Worm (Caenorhabditis elegans): Measurements from ENCODE around the gene srxa-5.

The srxa-5 gene

DNA sequence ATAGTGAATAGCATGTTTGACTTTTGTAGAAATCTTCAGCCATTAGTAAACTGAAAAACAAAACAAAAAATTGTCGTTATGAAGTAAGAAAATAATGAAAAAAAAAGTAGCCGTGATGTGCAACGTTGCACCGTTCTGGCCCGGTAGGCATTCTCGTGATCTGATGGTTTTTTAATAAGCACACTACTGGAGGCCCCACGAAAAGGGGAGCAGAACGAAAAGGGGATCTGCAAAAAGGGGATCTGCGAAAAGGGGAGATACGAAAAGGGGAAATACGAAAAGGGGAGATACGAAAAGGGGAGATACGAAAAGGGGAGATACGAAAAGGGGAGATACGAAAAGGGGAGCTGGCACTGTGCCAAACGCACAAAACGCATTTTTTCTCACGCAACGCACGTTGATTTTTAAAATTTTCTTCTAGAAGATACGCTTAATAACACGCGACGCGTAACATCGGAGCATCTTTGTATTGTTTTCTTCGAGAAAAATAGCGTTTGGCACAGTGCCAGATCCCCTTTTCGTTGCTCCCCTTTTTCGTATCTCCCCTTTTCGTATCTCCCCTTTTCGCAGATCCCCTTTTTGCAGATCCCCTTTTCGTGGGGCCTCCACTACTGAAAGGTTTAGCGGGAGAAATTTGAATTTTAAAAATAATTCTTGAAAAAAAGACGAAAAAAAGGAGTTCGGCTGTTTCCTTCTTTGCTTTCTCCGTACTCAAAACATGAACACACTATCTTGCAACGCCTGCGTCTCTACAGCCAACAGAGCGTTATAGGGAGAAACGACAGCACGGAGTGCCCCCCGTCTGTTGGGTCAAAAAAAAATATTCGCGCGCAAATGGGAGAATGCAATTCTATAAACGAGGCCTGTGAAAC lies 18.7 kb downstream of the srxa-5 start, which contains the start of gene C09E7.7 (continued):
- TF ChIP-seq mep-1 (tag; optimal IDR thresholded peaks at IDR 0.05) (peak; percentile 61), rnt-1 (tag; optimal IDR thresholded peaks at IDR 0.05) (peak; percentile 79), lin-35 (GFP tag; optimal IDR thresholded peaks at IDR 0.05) (peak; percentile 42 to 43), mdl-1 (tag; optimal IDR thresholded peaks at IDR 0.05) (peak in 1 of 2 experiments; percentile 6), pax-3 (tag; optimal IDR thresholded peaks at IDR 0.05) (peak; percentile 71), skn-1 (tag; optimal IDR thresholded peaks at IDR 0.05) (peak; percentile 46), unc-98 (GFP tag; IDR thresholded peaks at IDR 0.05) (peak; percentile 62)

DNA sequence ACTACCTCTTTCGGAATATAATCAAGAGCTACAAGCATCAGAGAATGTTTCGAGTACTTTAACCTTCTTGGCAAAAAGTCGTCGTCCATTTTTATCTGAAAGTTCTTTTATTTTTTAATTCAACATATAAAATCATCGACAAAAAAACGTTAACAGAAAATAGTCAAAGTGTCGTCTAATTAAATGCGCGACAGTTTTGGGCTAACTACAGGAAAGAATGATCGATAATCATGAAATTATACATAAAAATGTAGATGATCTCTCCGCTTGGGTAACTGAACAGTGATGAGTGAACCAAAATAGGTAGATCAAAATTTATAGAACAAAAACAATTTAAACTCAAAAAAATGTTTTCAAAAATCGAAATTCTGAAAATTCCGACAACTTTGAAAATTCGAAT lies 25.7 kb downstream of the srxa-5 start, which contains the start of gene C09E7.8:
TSS of gene C09E7.8 (minus strand) at position 101 of the 400 bp plus-strand sequence.
- TF ChIP-seq irx-1 (tag; optimal IDR thresholded peaks at IDR 0.05) (no peak), ets-5 (GFP tag; IDR thresholded peaks at IDR 0.05) (no peak), ceh-82 (tag; optimal IDR thresholded peaks at IDR 0.05) (no peak), sptf-1 (tag; optimal IDR thresholded peaks at IDR 0.05) (no peak), xbp-1 (tag; optimal IDR thresholded peaks at IDR 0.05) (no peak), mef-2 (tag; optimal IDR thresholded peaks at IDR 0.05) (no peak), lin-35 (GFP tag; optimal IDR thresholded peaks at IDR 0.05) (no peak), grh-1 (GFP tag; IDR thresholded peaks at IDR 0.05) (no peak), zag-1 (tag; optimal IDR thresholded peaks at IDR 0.05) (no peak), nhr-19 (GFP tag; conservative IDR thresholded peaks at IDR 0.05) (no peak)

DNA sequence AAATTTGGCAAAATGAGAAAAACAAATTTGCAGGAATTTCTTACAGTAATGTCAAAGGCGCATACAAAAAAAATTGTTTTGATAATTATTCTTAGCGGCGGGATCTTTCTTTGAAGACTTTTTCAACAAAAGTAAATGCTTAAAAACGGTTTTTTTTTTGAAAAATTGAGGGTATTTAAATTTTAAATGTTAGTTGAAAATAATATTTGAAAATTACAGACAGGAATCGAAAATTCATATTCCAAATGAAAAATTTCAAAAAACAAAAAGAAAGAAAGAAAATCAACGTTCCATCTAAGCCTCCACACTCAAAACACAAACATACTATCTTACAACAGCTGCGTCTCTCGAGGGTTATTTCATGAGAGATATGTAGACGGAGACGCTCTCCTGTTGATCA lies 44.4 kb downstream of the srxa-5 start:
- TF ChIP-seq vab-15 (tag; optimal IDR thresholded peaks at IDR 0.05) (no peak), nhr-28 (tag; optimal IDR thresholded peaks at IDR 0.05) (no peak), lin-14 (GFP tag; optimal IDR thresholded peaks at IDR 0.05) (peak; percentile 20), efl-1 (optimal IDR thresholded peaks at IDR 0.05) (no peak), efl-1 (GFP tag; optimal IDR thresholded peaks at IDR 0.05 in 1 of 2) (peak in 1 of 2 experiments; percentile 72), hlh-4 (tag; optimal IDR thresholded peaks at IDR 0.05) (no peak), unc-98 (GFP tag; IDR thresholded peaks at IDR 0.05) (no peak)

DNA sequence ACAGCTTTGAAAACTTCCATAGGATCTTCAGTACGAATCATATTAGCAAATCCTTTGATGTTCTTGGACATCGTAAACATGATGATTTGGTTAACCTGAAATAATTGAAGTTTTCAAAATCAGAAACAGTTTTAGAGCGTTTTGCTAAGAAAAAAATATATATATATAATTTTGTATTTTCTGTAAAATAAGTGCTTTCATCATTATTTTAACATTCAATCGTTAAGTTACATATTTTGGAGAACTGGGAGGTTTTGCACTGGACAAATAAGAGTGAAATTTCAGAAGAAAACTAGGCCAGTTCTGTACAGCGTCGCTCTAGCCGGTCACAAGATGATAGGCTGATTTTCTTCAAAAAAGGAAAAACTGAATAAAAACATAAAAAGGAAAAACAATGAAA lies 45.8 kb downstream of the srxa-5 start, which contains the start of gene F27B3.6:
TSS of gene F27B3.6 (minus strand) at position 101 of the 400 bp plus-strand sequence.
- no peak for TF ChIP-seq pag-3 (tag; optimal IDR thresholded peaks at IDR 0.05; ENCODE audit: borderline replicate concordance, insufficient read depth)
- TF ChIP-seq blmp-1 (tag; optimal IDR thresholded peaks at IDR 0.05) = no peak
- TF ChIP-seq hpl-2 (GFP tag; optimal IDR thresholded peaks at IDR 0.05) = no peak
- TF ChIP-seq alr-1 (tag; optimal IDR thresholded peaks at IDR 0.05; ENCODE audit: borderline replicate concordance) = no peak
- no peak for TF ChIP-seq hlh-17 (GFP tag; optimal IDR thresholded peaks at IDR 0.05; ENCODE audit: borderline replicate concordance)
- no peak for TF ChIP-seq lin-13 (GFP tag; optimal IDR thresholded peaks at IDR 0.05)
- no peak for TF ChIP-seq ets-5 (GFP tag; IDR thresholded peaks at IDR 0.05)
- TF ChIP-seq jun-1 (tag; optimal IDR thresholded peaks at IDR 0.05) = no peak
- TF ChIP-seq dsc-1 (tag; optimal IDR thresholded peaks at IDR 0.05) = no peak
- no peak for TF ChIP-seq F16B12.6 (tag; optimal IDR thresholded peaks at IDR 0.05)
- TF ChIP-seq ceh-90 (tag; optimal IDR thresholded peaks at IDR 0.05) = no peak
- no peak for TF ChIP-seq tlp-1 (tag; optimal IDR thresholded peaks at IDR 0.05)
- TF ChIP-seq C34B4.2 (tag; optimal IDR thresholded peaks at IDR 0.05) = no peak
- no peak for TF ChIP-seq snpc-4 (tag; optimal IDR thresholded peaks at IDR 0.05)
- no peak for TF ChIP-seq lin-14 (GFP tag; optimal IDR thresholded peaks at IDR 0.05)
- no peak for TF ChIP-seq nhr-85 (tag)
- no peak for TF ChIP-seq nhr-84 (tag; optimal IDR thresholded peaks at IDR 0.05)
- TF ChIP-seq fos-1 (tag; optimal IDR thresholded peaks at IDR 0.05) = no peak
